Worm (Caenorhabditis elegans) whole organism, L4 larva: ENCODE results near the gene C34D10.5.

Experiments used
- F49E8.2 ChIP-seq: sonication (generic microtip); optimal IDR thresholded peaks from 2 replicates; lab custom pipeline; 2016; ENCODE audit warnings: missing compliant biosample characterization, mild to moderate bottlenecking, missing genetic modification characterization, borderline replicate concordance
- R02D3.7 ChIP-seq: fragments of 150-350 bp; sonication (generic microtip); optimal IDR thresholded peaks from 3 replicates; lab custom pipeline; 2014; ENCODE audit warnings: missing biosample characterization, missing genetic modification characterization
- T20F7.1 ChIP-seq: fragments of 200-800 bp; sonication (Bioruptor generic); optimal IDR thresholded peaks from 2 replicates; lab custom pipeline; 2018; ENCODE audit warnings: mild to moderate bottlenecking, missing genetic modification characterization, missing compliant biosample characterization
- Y5F2A.4 ChIP-seq: fragments of 200-800 bp; sonication (Bioruptor generic); optimal IDR thresholded peaks from 2 replicates; lab custom pipeline; 2018; ENCODE audit warnings: mild to moderate bottlenecking, missing genetic modification characterization, missing compliant biosample characterization
- Y75B8A.6 ChIP-seq: fragments of 200-800 bp; sonication (Bioruptor generic); IDR thresholded peaks from 2 replicates; pipeline ENCODE4 v1.3.6; 2022; ENCODE audit warnings: missing genetic modification reagents, missing genetic modification characterization, missing compliant biosample characterization
- ZK546.5 ChIP-seq, 2 experiments: sonication (generic microtip); optimal IDR thresholded peaks; 2 replicates each; lab custom pipeline; 2017; ENCODE audit warnings: missing biosample characterization in 2 of 2, missing genetic modification characterization in 2 of 2
- aly-2 ChIP-seq: sonication (generic microtip); optimal IDR thresholded peaks from 2 replicates; lab custom pipeline; 2018; ENCODE audit warnings: missing biosample characterization, missing genetic modification characterization
- ceh-20 ChIP-seq: fragments of 200-800 bp; sonication (Bioruptor generic); IDR thresholded peaks from 2 replicates; pipeline ENCODE4 v1.3.6; 2022; ENCODE audit warnings: missing genetic modification reagents, missing genetic modification characterization, missing compliant biosample characterization
- ceh-44 ChIP-seq: fragments of 200-800 bp; sonication (Bioruptor generic); IDR thresholded peaks from 2 replicates; pipeline ENCODE4 v1.3.6; 2022; ENCODE audit warnings: missing genetic modification reagents, missing genetic modification characterization, missing compliant biosample characterization
- ctbp-1 ChIP-seq: fragments of 200-800 bp; sonication (Bioruptor generic); IDR thresholded peaks from 2 replicates; pipeline ENCODE4 v1.3.6; 2022; ENCODE audit warnings: missing genetic modification reagents, missing genetic modification characterization, missing compliant biosample characterization
- daf-8 ChIP-seq: fragments of 200-800 bp; sonication (Bioruptor generic); IDR thresholded peaks from 2 replicates; pipeline ENCODE4 v1.3.6; 2022; ENCODE audit warnings: missing genetic modification characterization, missing compliant biosample characterization
- dmd-6 ChIP-seq: fragments of 200-800 bp; sonication (Bioruptor generic); IDR thresholded peaks from 2 replicates; pipeline ENCODE4 v1.3.6; 2022; ENCODE audit warnings: missing genetic modification reagents, missing genetic modification characterization, missing compliant biosample characterization
- dmd-8 ChIP-seq: fragments of 200-800 bp; sonication (Bioruptor generic); IDR thresholded peaks from 2 replicates; pipeline ENCODE4 v1.3.6; 2022; ENCODE audit warnings: missing genetic modification characterization, missing compliant biosample characterization
- dpl-1 ChIP-seq: fragments of 150-350 bp; optimal IDR thresholded peaks from 2 replicates; lab custom pipeline; 2014; ENCODE audit warnings: missing biosample characterization, missing genetic modification reagents, missing genetic modification characterization
- duxl-1 ChIP-seq: sonication (generic microtip); optimal IDR thresholded peaks from 2 replicates; lab custom pipeline; 2016; ENCODE audit warnings: mild to moderate bottlenecking, missing genetic modification characterization, moderate library complexity, missing compliant biosample characterization; ENCODE audit not compliant: poor library complexity
- dve-1 ChIP-seq: sonication (generic microtip); optimal IDR thresholded peaks from 2 replicates; lab custom pipeline; 2017; ENCODE audit warnings: antibody characterized with exemption, mild to moderate bottlenecking, missing genetic modification characterization, missing compliant biosample characterization; ENCODE audit not compliant: insufficient read depth
- egl-27 ChIP-seq: sonication (generic microtip); optimal IDR thresholded peaks from 3 replicates; lab custom pipeline; 2017; ENCODE audit warnings: missing biosample characterization, missing genetic modification reagents, missing genetic modification characterization
- fkh-10 ChIP-seq: fragments of 150-350 bp; optimal IDR thresholded peaks from 2 replicates; lab custom pipeline; 2014; ENCODE audit warnings: missing biosample characterization, missing genetic modification reagents, missing genetic modification characterization
- hlh-11 ChIP-seq: fragments of 200-800 bp; sonication (Bioruptor generic); optimal IDR thresholded peaks from 2 replicates; lab custom pipeline; 2018; ENCODE audit warnings: mild to moderate bottlenecking, missing genetic modification characterization, missing compliant biosample characterization
- lim-7 ChIP-seq: fragments of 200-800 bp; sonication (Bioruptor generic); IDR thresholded peaks from 2 replicates; pipeline ENCODE4 v1.3.6; 2022; ENCODE audit warnings: missing genetic modification characterization, missing compliant biosample characterization
- lin-29 ChIP-seq: fragments of 200-800 bp; sonication (Bioruptor generic); IDR thresholded peaks from 2 replicates; pipeline ENCODE4 v1.3.6; 2022; ENCODE audit warnings: missing genetic modification reagents, missing genetic modification characterization, missing compliant biosample characterization
- lin-38 ChIP-seq: fragments of 200-800 bp; sonication (Bioruptor generic); IDR thresholded peaks from 2 replicates; pipeline ENCODE4 v1.3.6; 2022; ENCODE audit warnings: missing genetic modification reagents, missing genetic modification characterization, missing compliant biosample characterization
- lir-3 ChIP-seq: sonication (generic microtip); optimal IDR thresholded peaks from 2 replicates; lab custom pipeline; 2016; ENCODE audit warnings: mild to moderate bottlenecking, missing genetic modification characterization, missing compliant biosample characterization
- madf-5 ChIP-seq, 2 experiments: fragments of 200-800 bp; sonication (Bioruptor generic); IDR thresholded peaks; 2 replicates each; pipeline ENCODE4 v1.3.6; 2022; ENCODE audit warnings: missing compliant biosample characterization in 2 of 2, missing genetic modification characterization in 2 of 2
- madf-9 ChIP-seq: fragments of 200-800 bp; sonication (Bioruptor generic); conservative IDR thresholded peaks from 2 replicates; pipeline ENCODE4 v1.3.6; 2022; ENCODE audit warnings: missing genetic modification reagents, missing genetic modification characterization, missing compliant biosample characterization
- mdt-29 ChIP-seq: fragments of 200-800 bp; sonication (Bioruptor generic); IDR thresholded peaks from 2 replicates; pipeline ENCODE4 v1.3.6; 2022; ENCODE audit warnings: missing genetic modification reagents, missing genetic modification characterization, missing compliant biosample characterization
- mep-1 ChIP-seq: fragments of 150-350 bp; sonication (generic microtip); optimal IDR thresholded peaks from 3 replicates; lab custom pipeline; 2014; ENCODE audit warnings: missing biosample characterization, missing genetic modification characterization
- mxl-3 ChIP-seq: fragments of 200-800 bp; sonication (Bioruptor generic); optimal IDR thresholded peaks from 2 replicates; lab custom pipeline; 2018; ENCODE audit warnings: mild to moderate bottlenecking, missing genetic modification characterization, missing compliant biosample characterization
- nhr-102 ChIP-seq: sonication (generic microtip); optimal IDR thresholded peaks from 2 replicates; lab custom pipeline; 2016; ENCODE audit warnings: mild to moderate bottlenecking, missing genetic modification characterization, moderate library complexity, missing compliant biosample characterization
- nhr-11 ChIP-seq: fragments of 150-350 bp; optimal IDR thresholded peaks from 2 replicates; lab custom pipeline; 2014; ENCODE audit warnings: missing biosample characterization, missing genetic modification characterization
- nhr-111 ChIP-seq: fragments of 200-800 bp; sonication (Bioruptor generic); optimal IDR thresholded peaks from 2 replicates; lab custom pipeline; 2018; ENCODE audit warnings: mild to moderate bottlenecking, missing genetic modification characterization, missing compliant biosample characterization
- nhr-237 ChIP-seq: sonication (generic microtip); optimal IDR thresholded peaks from 2 replicates; lab custom pipeline; 2017; ENCODE audit warnings: missing biosample characterization, missing genetic modification characterization
- nhr-42 ChIP-seq: fragments of 200-800 bp; sonication (Bioruptor generic); IDR thresholded peaks from 2 replicates; pipeline ENCODE4 v1.3.6; 2022; ENCODE audit warnings: missing genetic modification characterization, missing compliant biosample characterization
- nhr-76 ChIP-seq: fragments of 150-350 bp; optimal IDR thresholded peaks from 2 replicates; lab custom pipeline; 2014; ENCODE audit warnings: missing biosample characterization, missing genetic modification characterization
- nhr-77 ChIP-seq: fragments of 150-350 bp; optimal IDR thresholded peaks from 2 replicates; lab custom pipeline; 2014; ENCODE audit warnings: missing biosample characterization, missing genetic modification characterization
- php-3 ChIP-seq: fragments of 200-800 bp; sonication (Bioruptor generic); IDR thresholded peaks from 2 replicates; pipeline ENCODE4 v1.3.6; 2022; ENCODE audit warnings: missing genetic modification reagents, missing genetic modification characterization, missing compliant biosample characterization
- pqm-1 ChIP-seq: sonication (generic microtip); optimal IDR thresholded peaks from 2 replicates; lab custom pipeline; 2017; ENCODE audit warnings: missing biosample characterization, missing genetic modification characterization
- rbr-2 ChIP-seq: sonication (generic microtip); optimal IDR thresholded peaks from 2 replicates; lab custom pipeline; 2016; ENCODE audit warnings: missing genotype, missing genetic modification characterization, missing compliant biosample characterization
- sdz-12 ChIP-seq: fragments of 200-800 bp; sonication (Bioruptor generic); optimal IDR thresholded peaks from 2 replicates; lab custom pipeline; 2018; ENCODE audit warnings: mild to moderate bottlenecking, missing genetic modification characterization, missing compliant biosample characterization
- set-16 ChIP-seq: fragments of 200-800 bp; sonication (Bioruptor generic); IDR thresholded peaks from 2 replicates; pipeline ENCODE4 v1.3.6; 2022; ENCODE audit warnings: missing genetic modification reagents, missing genetic modification characterization, missing compliant biosample characterization
- skn-1 ChIP-seq: fragments of 150-350 bp; optimal IDR thresholded peaks from 2 replicates; lab custom pipeline; 2014; ENCODE audit warnings: missing biosample characterization, missing genetic modification characterization
- snpc-1.2 ChIP-seq: fragments of 200-800 bp; sonication (Bioruptor generic); IDR thresholded peaks from 2 replicates; pipeline ENCODE4 v1.3.6; 2022; ENCODE audit warnings: missing genetic modification reagents, missing genetic modification characterization, missing compliant biosample characterization
- spr-3 ChIP-seq: fragments of 200-800 bp; sonication (Bioruptor generic); optimal IDR thresholded peaks from 2 replicates; lab custom pipeline; 2018; ENCODE audit warnings: mild to moderate bottlenecking, missing genetic modification characterization, missing compliant biosample characterization
- unc-130 ChIP-seq: sonication (generic microtip); optimal IDR thresholded peaks from 2 replicates; lab custom pipeline; 2016; ENCODE audit warnings: missing genetic modification reagents, missing genetic modification characterization, missing compliant biosample characterization
- unc-62 ChIP-seq, 3 experiments: fragments of 150-350 bp in 1 of 3; sonication (generic microtip); optimal IDR thresholded peaks in 2 of 3; peaks in 1 of 3; 1 replicate in 1 of 3; 2 replicates in 2 of 3; lab custom pipeline; 2014 to 2017; ENCODE audit warnings: missing biosample characterization in 3 of 3, missing genetic modification characterization in 3 of 3, missing genetic modification reagents in 3 of 3, missing genotype in 1 of 3
- zag-1 ChIP-seq: fragments of 150-350 bp; optimal IDR thresholded peaks from 2 replicates; lab custom pipeline; 2014; ENCODE audit warnings: missing biosample characterization, missing genetic modification characterization
- zfp-2 ChIP-seq: sonication (generic microtip); optimal IDR thresholded peaks from 2 replicates; lab custom pipeline; 2016; ENCODE audit warnings: mild to moderate bottlenecking, missing genetic modification characterization, missing compliant biosample characterization
- zfp-3 ChIP-seq: fragments of 200-800 bp; sonication (Bioruptor generic); conservative IDR thresholded peaks from 2 replicates; pipeline ENCODE4 v1.3.6; 2022; ENCODE audit warnings: missing genetic modification reagents, missing genetic modification characterization, missing compliant biosample characterization
- zip-11 ChIP-seq: fragments of 200-800 bp; sonication (Bioruptor generic); IDR thresholded peaks from 2 replicates; pipeline ENCODE4 v1.3.6; 2022; ENCODE audit warnings: missing genetic modification characterization, missing compliant biosample characterization
- zip-2 ChIP-seq: fragments of 150-350 bp; optimal IDR thresholded peaks from 2 replicates; lab custom pipeline; 2014; ENCODE audit warnings: missing biosample characterization, missing genetic modification characterization
- ztf-11 ChIP-seq: fragments of 150-350 bp; optimal IDR thresholded peaks from 2 replicates; lab custom pipeline; 2014; ENCODE audit warnings: missing biosample characterization, missing genetic modification characterization
- ztf-7 ChIP-seq: fragments of 150-350 bp; optimal IDR thresholded peaks from 2 replicates; lab custom pipeline; 2014; ENCODE audit warnings: missing biosample characterization, missing genetic modification characterization

C34D10.5 gene

ce11 chrX:8029080-8029479 is 11.3 kb downstream of the C34D10.5 start, which contains the start of gene C34D10.1 (continued):
- TF ChIP-seq zip-11 (no peak), pqm-1 (tag; lab: Kevin White, UChicago) (no peak), unc-62 (GFP tag; optimal IDR thresholded peaks at IDR 0.05 in 1 of 2; lab: Kevin White, UChicago) (peak in 1 of 2 experiments; percentile 32), unc-62 (tag; optimal IDR thresholded peaks at IDR 0.05; lab: Kevin White, UChicago) (no peak), ztf-7 (tag; lab: Kevin White, UChicago) (no peak), nhr-111 (GFP tag; lab: Kevin White, UChicago) (no peak), madf-5 (GFP tag; IDR thresholded peaks at IDR 0.05; lab: Robert Waterston, UW) (no peak), lim-7 (GFP tag; lab: Robert Waterston, UW) (no peak), aly-2 (tag; lab: Kevin White, UChicago) (no peak), nhr-77 (tag; lab: Kevin White, UChicago) (no peak), T20F7.1 (GFP tag; lab: Kevin White, UChicago) (peak; percentile 44), mxl-3 (GFP tag; lab: Kevin White, UChicago) (peak; percentile 88), zfp-2 (tag; lab: Kevin White, UChicago) (no peak), nhr-237 (tag; lab: Kevin White, UChicago) (no peak), nhr-11 (tag; lab: Kevin White, UChicago) (peak; percentile 65), daf-8 (GFP tag; lab: Robert Waterston, UW) (no peak), ceh-44 (0 out of 2 replicates have a peak, but pooled peaks have one; percentile 42), dmd-6 (peak; percentile 52), ZK546.5 (tag; optimal IDR thresholded peaks at IDR 0.05; lab: Kevin White, UChicago) (no peak), nhr-102 (peak; percentile 26), dpl-1 (GFP tag; lab: Kevin White, UChicago) (peak; percentile 37), zfp-3 (0 out of 2 replicates have a peak, but pooled peaks have one; percentile 54), mdt-29 (GFP tag; lab: Robert Waterston, UW) (no peak), unc-130 (GFP tag; lab: Kevin White, UChicago) (no peak), rbr-2 (peak; percentile 69), R02D3.7 (tag; lab: Kevin White, UChicago) (no peak), nhr-42 (GFP tag; lab: Robert Waterston, UW) (no peak), dmd-8 (GFP tag; lab: Robert Waterston, UW) (no peak), zip-2 (tag; lab: Kevin White, UChicago) (no peak), set-16 (GFP tag; lab: Robert Waterston, UW) (no peak), ztf-11 (tag; lab: Kevin White, UChicago) (no peak), duxl-1 (tag; lab: Kevin White, UChicago) (no peak), zag-1 (tag; lab: Kevin White, UChicago) (no peak), ctbp-1 (peak; percentile 57), nhr-76 (tag; lab: Kevin White, UChicago) (no peak), dve-1 (tag; lab: Kevin White, UChicago) (peak; percentile 64), sdz-12 (no peak), lir-3 (tag; lab: Kevin White, UChicago) (no peak), skn-1 (tag; lab: Kevin White, UChicago) (no peak), fkh-10 (GFP tag; lab: Kevin White, UChicago) (no peak), spr-3 (no peak), php-3 (GFP tag; lab: Robert Waterston, UW) (no peak), snpc-1.2 (GFP tag; lab: Robert Waterston, UW) (no peak), madf-9 (GFP tag; lab: Robert Waterston, UW) (no peak), egl-27 (no peak), lin-29 (GFP tag; lab: Robert Waterston, UW) (0 out of 2 replicates have a peak, but pooled peaks have one; percentile 18), ceh-20 (peak; percentile 80), Y5F2A.4 (GFP tag; lab: Kevin White, UChicago) (no peak), mep-1 (tag; lab: Kevin White, UChicago) (peak; percentile 85), hlh-11 (tag; lab: Kevin White, UChicago) (peak; percentile 88), Y75B8A.6 (GFP tag; lab: Robert Waterston, UW) (no peak), F49E8.2 (no peak), lin-38 (no peak)
